Worm (Caenorhabditis elegans): ENCODE data around the gene nhr-178.

nhr-178 gene

DNA sequence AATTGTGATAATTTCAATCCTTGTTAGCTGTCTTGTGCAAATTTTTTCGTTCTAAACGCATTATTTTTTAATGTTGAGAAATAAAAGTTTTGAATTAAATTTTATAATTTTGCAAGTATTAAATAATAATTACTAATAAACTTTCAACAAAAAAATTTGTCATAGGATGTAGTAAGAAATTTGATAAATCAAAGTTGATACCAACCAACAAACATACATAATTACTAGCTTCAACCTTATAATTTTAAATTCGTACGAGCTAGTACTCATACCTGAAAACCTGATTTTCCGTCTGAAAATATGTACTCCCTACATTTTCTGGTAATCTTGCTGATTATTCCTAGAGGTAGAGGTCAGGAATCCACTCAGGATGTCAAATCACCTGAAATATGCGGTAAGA is 43.3 kb upstream of the nhr-178 start, which contains the start of gene irld-44:
Gene irld-44 (plus strand): TSS at position 301 of the 400 bp plus-strand sequence.
- TF ChIP-seq sma-9 (GFP tag; optimal IDR thresholded peaks at IDR 0.05) (no peak), sma-9 (tag; optimal IDR thresholded peaks at IDR 0.05) (no peak), nhr-11 (tag; optimal IDR thresholded peaks at IDR 0.05) (no peak), elt-1 (tag; optimal IDR thresholded peaks at IDR 0.05) (no peak), egl-27 (tag; optimal IDR thresholded peaks at IDR 0.05) (no peak), elt-3 (tag; optimal IDR thresholded peaks at IDR 0.05) (no peak), nhr-25 (tag; optimal IDR thresholded peaks at IDR 0.05) (no peak), unc-55 (GFP tag; optimal IDR thresholded peaks at IDR 0.05) (no peak)

DNA sequence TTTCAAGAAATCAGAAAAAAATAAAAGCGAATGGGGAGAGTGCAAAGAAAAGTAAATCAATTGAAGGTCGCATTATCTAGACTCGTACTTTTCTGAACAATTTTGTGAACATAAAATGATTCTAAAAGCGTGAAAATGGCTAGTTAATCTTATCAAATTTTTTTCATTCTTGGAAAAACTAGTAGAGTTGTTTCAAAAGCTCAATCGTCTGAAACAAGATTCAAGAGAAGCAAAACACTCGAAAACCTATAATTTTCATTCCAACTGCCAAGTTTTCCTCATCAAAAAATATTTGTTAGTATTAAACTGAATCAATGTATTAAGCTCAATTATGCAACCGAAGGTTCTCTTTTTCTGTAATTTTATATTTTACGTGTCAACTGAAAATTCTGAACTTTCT is 40.2 kb upstream of the nhr-178 start, which contains the start of gene irld-45:
Gene irld-45 (plus strand): TSS at position 301 of the 400 bp plus-strand sequence.
- TF ChIP-seq dmd-4 (tag; optimal IDR thresholded peaks at IDR 0.05) = no peak
- no peak for TF ChIP-seq C34F6.9 (tag; optimal IDR thresholded peaks at IDR 0.05)
- TF ChIP-seq zag-1 (tag; optimal IDR thresholded peaks at IDR 0.05) = no peak
- no peak for TF ChIP-seq sma-9 (GFP tag; optimal IDR thresholded peaks at IDR 0.05)
- TF ChIP-seq sma-9 (tag; optimal IDR thresholded peaks at IDR 0.05) = no peak
- no peak for TF ChIP-seq R02D3.7 (tag; optimal IDR thresholded peaks at IDR 0.05)
- TF ChIP-seq nhr-237 (tag; optimal IDR thresholded peaks at IDR 0.05) = no peak
- TF ChIP-seq nhr-11 (tag; optimal IDR thresholded peaks at IDR 0.05) = no peak
- TF ChIP-seq lin-11 (tag; optimal IDR thresholded peaks at IDR 0.05) = no peak
- no peak for TF ChIP-seq unc-62 (GFP tag; optimal IDR thresholded peaks at IDR 0.05)
- no peak for TF ChIP-seq elt-3 (tag; optimal IDR thresholded peaks at IDR 0.05)
- TF ChIP-seq nhr-77 (tag; optimal IDR thresholded peaks at IDR 0.05) = no peak
- TF ChIP-seq sma-3 (GFP tag; optimal IDR thresholded peaks at IDR 0.05) = no peak
- TF ChIP-seq egl-27 (tag; optimal IDR thresholded peaks at IDR 0.05) = no peak
- no peak for TF ChIP-seq sem-4 (tag; optimal IDR thresholded peaks at IDR 0.05)

DNA sequence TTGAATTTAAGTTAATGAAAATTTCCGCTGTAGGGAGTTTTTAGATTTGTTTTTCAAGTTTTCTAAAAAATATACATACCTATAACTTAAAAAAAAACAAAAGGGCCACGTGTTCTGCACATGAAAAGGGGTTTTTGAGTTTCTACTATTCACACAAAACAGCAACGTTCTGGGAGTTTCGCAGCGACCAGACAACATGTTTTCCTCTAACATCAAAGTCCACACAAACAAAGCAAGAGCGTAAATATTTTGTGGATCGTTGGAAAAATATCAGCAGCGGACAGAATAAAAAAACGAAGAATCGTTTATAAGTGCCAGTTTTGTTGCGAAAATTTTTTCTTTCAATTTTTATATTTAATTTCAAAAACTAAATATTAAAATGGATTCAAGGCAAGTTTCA is 36.1 kb upstream of the nhr-178 start, which contains the start of gene alh-2:
Gene alh-2 (plus strand): TSS at position 284 of the 400 bp plus-strand sequence.
- TF ChIP-seq nhr-23 (tag; optimal IDR thresholded peaks at IDR 0.05) (no peak), Y55F3AM.14 (GFP tag; optimal IDR thresholded peaks at IDR 0.05) (no peak), mab-5 (tag; optimal IDR thresholded peaks at IDR 0.05) (no peak), dmd-4 (tag; optimal IDR thresholded peaks at IDR 0.05) (no peak), snpc-4 (tag; optimal IDR thresholded peaks at IDR 0.05) (no peak), nhr-10 (tag; optimal IDR thresholded peaks at IDR 0.05) (no peak), ztf-1 (GFP tag; conservative IDR thresholded peaks at IDR 0.05) (no peak), nhr-12 (tag; optimal IDR thresholded peaks at IDR 0.05) (no peak), lsy-2 (tag; optimal IDR thresholded peaks at IDR 0.05) (no peak), unc-55 (GFP tag; optimal IDR thresholded peaks at IDR 0.05) (no peak), nhr-21 (tag; optimal IDR thresholded peaks at IDR 0.05) (no peak), sma-9 (GFP tag; optimal IDR thresholded peaks at IDR 0.05) (no peak), sma-9 (tag; optimal IDR thresholded peaks at IDR 0.05) (no peak), unc-62 (GFP tag; optimal IDR thresholded peaks at IDR 0.05) (no peak), blmp-1 (tag; optimal IDR thresholded peaks at IDR 0.05; ENCODE audit: insufficient read depth) (no peak), unc-39 (tag; optimal IDR thresholded peaks at IDR 0.05) (no peak), aly-2 (tag; optimal IDR thresholded peaks at IDR 0.05) (no peak), ceh-16 (tag; optimal IDR thresholded peaks at IDR 0.05) (no peak), mbf-1 (tag; optimal IDR thresholded peaks at IDR 0.05) (no peak), fos-1 (tag; optimal IDR thresholded peaks at IDR 0.05) (no peak), nhr-129 (tag; optimal IDR thresholded peaks at IDR 0.05) (no peak)

DNA sequence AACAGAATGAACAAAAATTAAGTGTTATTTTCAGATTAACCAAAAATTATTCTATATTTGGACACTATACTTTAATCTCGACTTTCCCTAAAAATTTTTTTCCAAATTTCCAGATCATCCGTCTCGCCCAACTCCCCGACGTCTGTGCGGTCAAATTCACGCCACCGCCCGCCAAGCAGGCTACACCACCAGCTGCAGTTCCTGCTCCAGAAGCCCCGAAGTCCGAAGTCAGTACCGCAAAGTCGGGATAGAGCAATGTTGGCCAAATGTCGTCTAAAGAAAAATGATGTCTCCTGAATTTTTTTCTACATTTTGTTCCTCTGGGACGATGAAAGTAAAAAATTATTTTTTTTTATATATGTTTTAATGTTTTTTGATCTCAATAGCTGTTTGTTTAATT is 35.0 kb upstream of the nhr-178 start:
- TF ChIP-seq F13H6.1 (tag; optimal IDR thresholded peaks at IDR 0.05) = no peak
- TF ChIP-seq peb-1 (tag; optimal IDR thresholded peaks at IDR 0.05) = no peak
- no peak for TF ChIP-seq ztf-11 (tag; optimal IDR thresholded peaks at IDR 0.05)
- no peak for TF ChIP-seq elt-1 (tag; optimal IDR thresholded peaks at IDR 0.05)
- TF ChIP-seq lin-39 (tag; optimal IDR thresholded peaks at IDR 0.05) = no peak
